Worm (Caenorhabditis elegans) whole organism, dauer: ENCODE results near the gene cyp-34A10.

Source experiments
- unc-62 ChIP-seq: sonication (generic microtip); optimal IDR thresholded peaks from 2 replicates; lab custom pipeline; 2017; ENCODE audit warnings: missing biosample characterization, missing genetic modification reagents, missing genetic modification characterization

Gene cyp-34A10

ce11 chrV:3972846-3973245 lies at the start of gene cyp-34A10:
Gene cyp-34A10, minus strand, starts transcription at chrV:3972991.
- TF ChIP-seq unc-62 (GFP tag; lab: Kevin White, UChicago), result no peak

- TF ChIP-seq unc-62 (GFP tag; lab: Kevin White, UChicago), result no peak
These were observed 49.5 kb upstream of the cyp-34A10 start, which contains the start of gene cyp-35A3 for ce11 chrV:4022309-4022708. Gene cyp-35A3, plus strand, starts transcription at chrV:4022609.

ce11 chrV:4021776-4022175 lies 49.0 kb upstream of the cyp-34A10 start, which contains the start of gene K09D9.14:
Gene K09D9.14, minus strand, starts transcription at chrV:4021876.
- no peak for TF ChIP-seq unc-62 (GFP tag; lab: Kevin White, UChicago)

ce11 chrV:4019188-4019587 lies 46.4 kb upstream of the cyp-34A10 start, which contains the start of gene K09D9.3:
Gene K09D9.3, plus strand, starts transcription at chrV:4019488.
- no peak for TF ChIP-seq unc-62 (GFP tag; lab: Kevin White, UChicago)

ce11 chrV:4018591-4018990 lies 45.8 kb upstream of the cyp-34A10 start:
- TF ChIP-seq unc-62 (GFP tag; lab: Kevin White, UChicago), result no peak

- TF ChIP-seq unc-62 (GFP tag; lab: Kevin White, UChicago), result no peak
These were observed 44.0 kb upstream of the cyp-34A10 start, which contains the start of gene srw-89 for ce11 chrV:4016780-4017179. Gene srw-89, plus strand, starts transcription at chrV:4017080.

ce11 chrV:4010170-4010569 lies 37.4 kb upstream of the cyp-34A10 start, which contains the start of gene srh-4:
Gene srh-4, plus strand, starts transcription at chrV:4010470.
- no peak for TF ChIP-seq unc-62 (GFP tag; lab: Kevin White, UChicago)

- no peak for TF ChIP-seq unc-62 (GFP tag; lab: Kevin White, UChicago)
These were observed 35.1 kb upstream of the cyp-34A10 start, which contains the start of gene srh-7 for ce11 chrV:4007927-4008326. Gene srh-7, plus strand, starts transcription at chrV:4008227.

- no peak for TF ChIP-seq unc-62 (GFP tag; lab: Kevin White, UChicago)
These were observed 32.4 kb upstream of the cyp-34A10 start, which contains the start of gene srh-8 for ce11 chrV:4005219-4005618. Gene srh-8, plus strand, starts transcription at chrV:4005519.

- no peak for TF ChIP-seq unc-62 (GFP tag; lab: Kevin White, UChicago)
These were observed 31.8 kb upstream of the cyp-34A10 start for ce11 chrV:4004577-4004976.

ce11 chrV:3995838-3996237 lies 23.0 kb upstream of the cyp-34A10 start, which contains the start of gene srx-62:
Gene srx-62, minus strand, starts transcription at chrV:3995938.
- no peak for TF ChIP-seq unc-62 (GFP tag; lab: Kevin White, UChicago)

ce11 chrV:3994048-3994447 lies 21.3 kb upstream of the cyp-34A10 start, which contains the start of gene K09D9.9:
Gene K09D9.9, minus strand, starts transcription at chrV:3994148.
- no peak for TF ChIP-seq unc-62 (GFP tag; lab: Kevin White, UChicago)

- TF ChIP-seq unc-62 (GFP tag; lab: Kevin White, UChicago), result no peak
These were observed 19.5 kb upstream of the cyp-34A10 start for ce11 chrV:3992334-3992733.

ce11 chrV:3989070-3989469 lies 16.3 kb upstream of the cyp-34A10 start, which contains the start of gene nlp-27:
Gene nlp-27, plus strand, starts transcription at chrV:3989378.
- no peak for TF ChIP-seq unc-62 (GFP tag; lab: Kevin White, UChicago)

- TF ChIP-seq unc-62 (GFP tag; lab: Kevin White, UChicago), result no peak
These were observed 14.8 kb upstream of the cyp-34A10 start, which contains the start of gene nlp-28 for ce11 chrV:3987616-3988015. Gene nlp-28, plus strand, starts transcription at chrV:3987900.

ce11 chrV:3985104-3985503 lies 12.3 kb upstream of the cyp-34A10 start:
- no peak for TF ChIP-seq unc-62 (GFP tag; lab: Kevin White, UChicago)

ce11 chrV:3984178-3984577 lies 11.4 kb upstream of the cyp-34A10 start, which contains the start of gene nlp-29:
Gene nlp-29, plus strand, starts transcription at chrV:3984425.
- no peak for TF ChIP-seq unc-62 (GFP tag; lab: Kevin White, UChicago)
